1 fruit fly cellular context compared by ENCODE assay signal in the genomic region with DNA sequence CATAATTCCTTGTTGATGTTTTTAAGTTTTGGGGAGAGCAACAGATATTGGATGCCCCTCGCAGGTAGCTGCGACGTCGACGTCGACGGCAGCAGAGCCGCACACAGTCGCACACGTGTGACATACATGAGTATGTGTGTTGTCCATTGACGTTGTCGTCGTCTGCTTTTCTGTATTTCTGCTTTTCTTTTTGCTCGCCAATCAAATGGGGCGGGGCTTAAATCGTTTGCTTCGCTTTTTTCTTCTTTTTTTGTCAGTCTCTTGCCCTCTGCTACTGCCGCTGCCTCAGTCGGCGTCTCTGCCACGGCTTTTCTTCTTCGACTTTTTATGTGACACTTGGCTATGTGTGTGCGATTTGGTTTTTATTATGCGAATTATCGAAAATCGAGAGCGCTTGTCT.
TF ChIP-seq lines count a peak whose summit lies in the region.

No protein-coding gene starts in this region.

TF ChIP-seq in whole organism, prepupa, 60 proteins besides CTCF, POLR2A, EP300 and RAD21 (continued from another document):
- TF ChIP-seq salr (GFP tag; optimal IDR thresholded peaks at IDR 0.05; lab: Kevin White, UChicago) (peak; percentile 24 to 29), Ets21C (GFP tag; optimal IDR thresholded peaks at IDR 0.05; lab: Kevin White, UChicago) (no peak), pdm3 (GFP tag; optimal IDR thresholded peaks at IDR 0.05; lab: Kevin White, UChicago) (peak; percentile 2), Blimp-1 (GFP tag; optimal IDR thresholded peaks at IDR 0.05; lab: Kevin White, UChicago) (peak; percentile 3), dac (GFP tag; optimal IDR thresholded peaks at IDR 0.05; lab: Kevin White, UChicago) (peak; percentile 67), Hr39 (GFP tag; optimal IDR thresholded peaks at IDR 0.05; lab: Kevin White, UChicago) (no peak), CG6163 (GFP tag; IDR thresholded peaks at IDR 0.05; lab: Robert Waterston, UW) (peak; percentile 95), CG9139 (GFP tag; optimal IDR thresholded peaks at IDR 0.05; lab: Kevin White, UChicago) (peak; percentile 82), Eip78C (GFP tag; lab: Kevin White, UChicago) (peak; percentile 80), Met (GFP tag; optimal IDR thresholded peaks at IDR 0.05; lab: Kevin White, UChicago) (no peak), Sox14 (GFP tag; optimal IDR thresholded peaks at IDR 0.05; lab: Kevin White, UChicago) (no peak), Ets96B (tag; optimal IDR thresholded peaks at IDR 0.05; lab: Kevin White, UChicago) (peak; percentile 70), spab (GFP tag; optimal IDR thresholded peaks at IDR 0.05; lab: Kevin White, UChicago) (peak; percentile 66), CG31627 (GFP tag; optimal IDR thresholded peaks at IDR 0.05; lab: Kevin White, UChicago) (no peak), CG11294 (GFP tag; IDR thresholded peaks at IDR 0.05; lab: Robert Waterston, UW) (peak; percentile 9; the same call in 1 of the 2 replicates), svp (GFP tag; lab: Kevin White, UChicago) (no peak), Hr38 (GFP tag; optimal IDR thresholded peaks at IDR 0.05; lab: Kevin White, UChicago) (no peak), CG6854 (GFP tag; optimal IDR thresholded peaks at IDR 0.05; lab: Kevin White, UChicago) (peak; percentile 76), Gug (GFP tag; IDR thresholded peaks at IDR 0.05; lab: Robert Waterston, UW) (peak; percentile 55), CG11762 (GFP tag; optimal IDR thresholded peaks at IDR 0.05; lab: Kevin White, UChicago; ENCODE audit: insufficient read depth) (peak; percentile 32), CG3919 (GFP tag; optimal IDR thresholded peaks at IDR 0.05; lab: Kevin White, UChicago) (peak; percentile 37), CG4318 (GFP tag; optimal IDR thresholded peaks at IDR 0.05; lab: Kevin White, UChicago) (no peak), CG8119 (GFP tag; IDR thresholded peaks at IDR 0.05; lab: Robert Waterston, UW) (peak; percentile 87), CG1621 (tag; optimal IDR thresholded peaks at IDR 0.05; lab: Kevin White, UChicago) (peak; percentile 58), net (GFP tag; optimal IDR thresholded peaks at IDR 0.05; lab: Kevin White, UChicago) (peak; percentile 62), achi (GFP tag; optimal IDR thresholded peaks at IDR 0.05; lab: Kevin White, UChicago) (peak; percentile 45), CG10631 (GFP tag; optimal IDR thresholded peaks at IDR 0.05; lab: Kevin White, UChicago) (no peak), OdsH (GFP tag; optimal IDR thresholded peaks at IDR 0.05; lab: Kevin White, UChicago) (no peak), Sox15 (GFP tag; optimal IDR thresholded peaks at IDR 0.05; lab: Kevin White, UChicago) (no peak), Sox102F (GFP tag; optimal IDR thresholded peaks at IDR 0.05; lab: Kevin White, UChicago) (peak; percentile 20), CG32006 (GFP tag; optimal IDR thresholded peaks at IDR 0.05; lab: Kevin White, UChicago) (peak; percentile 42), CG11902 (GFP tag; optimal IDR thresholded peaks at IDR 0.05; lab: Kevin White, UChicago) (no peak), Eip93F (GFP tag; optimal IDR thresholded peaks at IDR 0.05; lab: Kevin White, UChicago) (no peak), CG6792 (GFP tag; optimal IDR thresholded peaks at IDR 0.05; lab: Kevin White, UChicago) (no peak), Eip75B (GFP tag; optimal IDR thresholded peaks at IDR 0.05; lab: Kevin White, UChicago) (peak; percentile 0), cyc (GFP tag; optimal IDR thresholded peaks at IDR 0.05; lab: Kevin White, UChicago) (no peak)
TF ChIP-seq in whole organism, prepupa: peak in this region for 35.
